Worm (Caenorhabditis elegans) whole organism, midembryonic: ENCODE measurements around the gene C37H5.5.

Experiments used
- cog-1 ChIP-seq: sonication (generic microtip); optimal IDR thresholded peaks from 2 replicates; lab custom pipeline; 2016; ENCODE audit warnings: missing genetic modification characterization, missing compliant biosample characterization
- flt-1 ChIP-seq: fragments of 200-800 bp; sonication (Bioruptor generic); IDR thresholded peaks from 2 replicates; pipeline ENCODE4 v1.3.6; 2022; ENCODE audit warnings: missing genetic modification characterization, missing compliant biosample characterization
- klf-2 ChIP-seq: fragments of 200-800 bp; sonication (Bioruptor generic); conservative IDR thresholded peaks from 2 replicates; pipeline ENCODE4 v1.3.6; 2022; ENCODE audit warnings: missing genetic modification reagents, missing genetic modification characterization, missing compliant biosample characterization
- ztf-29 ChIP-seq: fragments of 200-800 bp; sonication (Bioruptor generic); IDR thresholded peaks from 2 replicates; pipeline ENCODE4 v1.3.6; 2022; ENCODE audit warnings: missing genetic modification reagents, missing genetic modification characterization, missing compliant biosample characterization

DNA sequence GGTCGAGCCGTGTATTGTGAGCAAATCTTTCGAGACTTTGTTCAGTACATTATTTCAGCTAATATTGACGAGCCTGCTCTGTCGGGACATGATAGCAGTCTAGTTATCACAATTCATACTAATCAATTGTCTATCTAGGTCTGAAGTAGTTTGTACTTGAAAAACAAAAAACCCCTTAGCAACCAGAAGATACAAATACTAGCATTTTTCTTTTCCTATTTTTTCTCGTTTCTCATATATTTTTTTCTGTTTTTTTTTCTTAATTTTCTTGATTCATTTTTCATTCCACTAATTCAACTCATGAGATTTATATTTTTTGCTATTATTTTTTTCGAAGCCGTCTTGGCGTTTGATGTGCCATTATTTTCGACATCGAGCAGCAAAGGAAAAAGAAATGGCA, 40.0 kb upstream of the C37H5.5 start, which contains the start of gene R02F11.9:
- TF ChIP-seq klf-2 (no peak), cog-1 (no peak), ztf-29 (GFP tag; lab: Robert Waterston, UW) (no peak), flt-1 (GFP tag; lab: Robert Waterston, UW) (no peak)
